Fruit fly (Drosophila melanogaster) whole organism, embryonic: Measurements from ENCODE around the gene Edg78E.

Experiments
- Adf1 ChIP-seq: fragments of 200-800 bp; sonication (Bioruptor generic); IDR thresholded peaks from 2 replicates; pipeline ENCODE4 v1.3.6; 2022; ENCODE audit warnings: missing biosample characterization, missing genetic modification characterization
- Antp ChIP-seq: fragments of 200-800 bp; sonication (Bioruptor generic); optimal IDR thresholded peaks from 3 replicates; lab custom pipeline; 2016; ENCODE audit warnings: missing biosample characterization, missing genetic modification characterization
- B-H1 ChIP-seq: fragments of 200-800 bp; sonication (Bioruptor generic); IDR thresholded peaks from 3 replicates; pipeline ENCODE4 v1.3.6; 2022; ENCODE audit warnings: missing biosample characterization, missing genetic modification characterization
- CG10979 ChIP-seq: fragments of 200-800 bp; sonication (Bioruptor generic); optimal IDR thresholded peaks from 2 replicates; lab custom pipeline; 2018; ENCODE audit warnings: missing biosample characterization, mild to moderate bottlenecking, missing genetic modification characterization, moderate library complexity
- CG11093 ChIP-seq: fragments of 200-800 bp; sonication (Bioruptor generic); IDR thresholded peaks from 3 replicates; pipeline ENCODE4 v1.3.6; 2022; ENCODE audit warnings: missing biosample characterization, missing genetic modification characterization
- CG11696 ChIP-seq: fragments of 200-800 bp; sonication (Bioruptor generic); IDR thresholded peaks from 2 replicates; pipeline ENCODE4 v1.3.6; 2022; ENCODE audit warnings: missing biosample characterization, missing genetic modification characterization
- CG14441 ChIP-seq: fragments of 200-800 bp; sonication (Bioruptor generic); IDR thresholded peaks from 2 replicates; pipeline ENCODE4 v1.3.6; 2022; ENCODE audit warnings: missing biosample characterization, missing genetic modification characterization
- CG15269 ChIP-seq: fragments of 200-800 bp; sonication (Bioruptor generic); optimal IDR thresholded peaks from 2 replicates; lab custom pipeline; 2018; ENCODE audit warnings: missing biosample characterization, mild to moderate bottlenecking, missing genetic modification characterization, moderate library complexity
- CG1647 ChIP-seq: fragments of 200-800 bp; sonication (Bioruptor generic); optimal IDR thresholded peaks from 3 replicates; lab custom pipeline; 2016; ENCODE audit warnings: missing biosample characterization, missing genetic modification characterization
- CG17328 ChIP-seq: fragments of 200-800 bp; sonication (Bioruptor generic); IDR thresholded peaks from 2 replicates; pipeline ENCODE4 v1.3.6; 2022; ENCODE audit warnings: missing biosample characterization, missing genetic modification characterization
- CG17359 ChIP-seq: fragments of 200-800 bp; sonication (Bioruptor generic); optimal IDR thresholded peaks from 3 replicates; lab custom pipeline; 2018; ENCODE audit warnings: missing biosample characterization, mild to moderate bottlenecking, missing genetic modification characterization, moderate library complexity
- CG32532 ChIP-seq: fragments of 200-800 bp; sonication (Bioruptor generic); IDR thresholded peaks from 2 replicates; pipeline ENCODE4 v1.3.6; 2022; ENCODE audit warnings: missing biosample characterization, missing genetic modification characterization
- CG3281 ChIP-seq: fragments of 200-800 bp; sonication (Bioruptor generic); optimal IDR thresholded peaks from 3 replicates; lab custom pipeline; 2017; ENCODE audit warnings: missing biosample characterization, mild to moderate bottlenecking, missing genetic modification characterization
- CG4328 ChIP-seq: fragments of 200-800 bp; sonication (Bioruptor generic); optimal IDR thresholded peaks from 3 replicates; lab custom pipeline; 2017; ENCODE audit warnings: missing biosample characterization, missing genetic modification reagents, missing genetic modification characterization
- CG4820 ChIP-seq: fragments of 200-800 bp; sonication (Bioruptor generic); optimal IDR thresholded peaks from 3 replicates; lab custom pipeline; 2016; ENCODE audit warnings: missing biosample characterization, missing genetic modification characterization
- CG5953 ChIP-seq: fragments of 200-800 bp; sonication (Bioruptor generic); IDR thresholded peaks from 2 replicates; pipeline ENCODE4 v1.3.6; 2022; ENCODE audit warnings: missing biosample characterization, missing genetic modification characterization
- CG7556 ChIP-seq: fragments of 200-800 bp; sonication (Bioruptor generic); optimal IDR thresholded peaks from 2 replicates; lab custom pipeline; 2017; ENCODE audit warnings: missing biosample characterization, mild to moderate bottlenecking, missing genetic modification characterization
- CG7745 ChIP-seq: fragments of 200-800 bp; sonication (Bioruptor generic); optimal IDR thresholded peaks from 2 replicates; lab custom pipeline; 2018; ENCODE audit warnings: missing biosample characterization, mild to moderate bottlenecking, missing genetic modification characterization, moderate library complexity
- CG8281 ChIP-seq: fragments of 200-800 bp; sonication (Bioruptor generic); optimal IDR thresholded peaks from 2 replicates; lab custom pipeline; 2018; ENCODE audit warnings: missing biosample characterization, mild to moderate bottlenecking, missing genetic modification characterization, moderate library complexity
- CG9215 ChIP-seq: fragments of 200-800 bp; sonication (Bioruptor generic); IDR thresholded peaks from 2 replicates; pipeline ENCODE4 v1.3.6; 2022; ENCODE audit warnings: missing biosample characterization, missing genetic modification characterization
- CG9817 ChIP-seq: fragments of 200-800 bp; sonication (Bioruptor generic); optimal IDR thresholded peaks from 2 replicates; lab custom pipeline; 2018; ENCODE audit warnings: missing biosample characterization, mild to moderate bottlenecking, missing genetic modification characterization, moderate library complexity
- Chrac-16 ChIP-seq: fragments of 200-800 bp; sonication (Bioruptor generic); optimal IDR thresholded peaks from 3 replicates; lab custom pipeline; 2016; ENCODE audit warnings: missing biosample characterization, missing genetic modification characterization
- E2f2 ChIP-seq: fragments of 200-800 bp; sonication (Bioruptor generic); IDR thresholded peaks from 2 replicates; pipeline ENCODE4 v1.3.6; 2022; ENCODE audit warnings: missing biosample characterization, missing genetic modification characterization
- Eip74EF ChIP-seq, 2 experiments: fragments of 200-800 bp in 1 of 2; fragments of >200 bp in 1 of 2; sonication (Bioruptor generic) in 1 of 2; optimal IDR thresholded peaks; 2 replicates each; lab custom pipeline; 2017 to 2019; ENCODE audit warnings: missing biosample characterization in 2 of 2, missing genetic modification characterization in 2 of 2, mild to moderate bottlenecking in 1 of 2, moderate library complexity in 1 of 2
- Hand ChIP-seq: fragments of 200-800 bp; sonication (Bioruptor generic); optimal IDR thresholded peaks from 2 replicates; lab custom pipeline; 2017; ENCODE audit warnings: mild to moderate bottlenecking, missing biosample characterization, missing genetic modification reagents, missing genetic modification characterization
- MESR4 ChIP-seq: fragments of 200-800 bp; sonication (Bioruptor generic); optimal IDR thresholded peaks from 2 replicates; lab custom pipeline; 2018; ENCODE audit warnings: missing biosample characterization, mild to moderate bottlenecking, missing genetic modification characterization, moderate library complexity
- NFAT ChIP-seq: fragments of 200-800 bp; sonication (Bioruptor generic); IDR thresholded peaks from 2 replicates; pipeline ENCODE4 v1.3.6; 2022; ENCODE audit warnings: missing biosample characterization, missing genetic modification characterization
- ab ChIP-seq: fragments of 200-800 bp; sonication (Bioruptor generic); optimal IDR thresholded peaks from 2 replicates; lab custom pipeline; 2016; ENCODE audit warnings: missing biosample characterization, missing genetic modification characterization
- ase ChIP-seq: fragments of 200-800 bp; sonication (Bioruptor generic); IDR thresholded peaks from 3 replicates; pipeline ENCODE4 v1.3.6; 2022; ENCODE audit warnings: missing biosample characterization, missing genetic modification characterization
- bowl ChIP-seq: fragments of 200-800 bp; sonication (Bioruptor generic); IDR thresholded peaks from 2 replicates; pipeline ENCODE4 v1.3.6; 2022; ENCODE audit warnings: missing biosample characterization, missing genetic modification characterization
- crol ChIP-seq: fragments of 200-800 bp; sonication (Bioruptor generic); IDR thresholded peaks from 2 replicates; pipeline ENCODE4 v1.3.6; 2022; ENCODE audit warnings: missing biosample characterization, missing genetic modification characterization
- danr ChIP-seq: fragments of 200-800 bp; sonication (Bioruptor generic); IDR thresholded peaks from 2 replicates; pipeline ENCODE4 v1.3.6; 2022; ENCODE audit warnings: missing biosample characterization, missing genetic modification characterization
- dm ChIP-seq: fragments of 200-800 bp; sonication (Bioruptor generic); optimal IDR thresholded peaks from 3 replicates; lab custom pipeline; 2016; ENCODE audit warnings: missing biosample characterization, missing genetic modification characterization
- dpn ChIP-seq, 2 experiments: fragments of 200-800 bp; sonication (Bioruptor generic); optimal IDR thresholded peaks; 3 replicates each; lab custom pipeline; 2016; ENCODE audit warnings: missing biosample characterization in 2 of 2, missing genetic modification characterization in 2 of 2
- esg ChIP-seq: fragments of 200-800 bp; sonication (Bioruptor generic); conservative IDR thresholded peaks from 2 replicates; pipeline ENCODE4 v1.3.6; 2022; ENCODE audit warnings: missing biosample characterization, missing genetic modification characterization
- gcm2 ChIP-seq: fragments of 200-800 bp; sonication (Bioruptor generic); optimal IDR thresholded peaks from 2 replicates; lab custom pipeline; 2016; ENCODE audit warnings: missing biosample characterization, missing genetic modification characterization
- gem ChIP-seq: fragments of 200-800 bp; sonication (Bioruptor generic); optimal IDR thresholded peaks from 2 replicates; lab custom pipeline; 2019; ENCODE audit warnings: missing biosample characterization, mild to moderate bottlenecking, missing genetic modification characterization, moderate library complexity
- grau ChIP-seq: fragments of 200-800 bp; optimal IDR thresholded peaks from 3 replicates; lab custom pipeline; 2019; ENCODE audit warnings: missing biosample characterization, mild to moderate bottlenecking, missing genetic modification characterization, moderate library complexity
- gsb ChIP-seq: fragments of 200-800 bp; sonication (Bioruptor generic); IDR thresholded peaks from 2 replicates; pipeline ENCODE4 v1.3.6; 2022; ENCODE audit warnings: missing biosample characterization, missing genetic modification characterization
- gsb-n ChIP-seq: fragments of 200-800 bp; sonication (Bioruptor generic); optimal IDR thresholded peaks from 3 replicates; lab custom pipeline; 2018; ENCODE audit warnings: missing biosample characterization, mild to moderate bottlenecking, missing genetic modification characterization
- lov ChIP-seq, 2 experiments: fragments of 200-800 bp in 1 of 2; fragments of >200 bp in 1 of 2; sonication (Bioruptor generic) in 1 of 2; IDR thresholded peaks in 1 of 2; optimal IDR thresholded peaks in 1 of 2; 2 replicates in 1 of 2; 3 replicates in 1 of 2; pipeline versions ENCODE4 v1.3.6 to Lab custom; 2017 to 2022; ENCODE audit warnings: missing biosample characterization in 1 of 2, missing genetic modification characterization in 1 of 2
- mld ChIP-seq: fragments of 200-800 bp; sonication (Bioruptor generic); IDR thresholded peaks from 3 replicates; pipeline ENCODE4 v1.3.6; 2022; ENCODE audit warnings: missing biosample characterization, missing genetic modification characterization; ENCODE audit not compliant: partially characterized antibody
- onecut ChIP-seq: fragments of 200-800 bp; sonication (Bioruptor generic); IDR thresholded peaks from 2 replicates; pipeline ENCODE4 v1.3.6; 2022; ENCODE audit warnings: missing biosample characterization, missing genetic modification characterization
- peb ChIP-seq: fragments of 200-800 bp; sonication (Bioruptor generic); IDR thresholded peaks from 2 replicates; pipeline ENCODE4 v1.3.6; 2022; ENCODE audit warnings: missing biosample characterization, missing genetic modification characterization
- psq ChIP-seq: fragments of 200-800 bp; sonication (Bioruptor generic); optimal IDR thresholded peaks from 2 replicates; lab custom pipeline; 2017; ENCODE audit warnings: missing biosample characterization, missing genetic modification characterization
- shn ChIP-seq: fragments of 200-800 bp; sonication (Bioruptor generic); optimal IDR thresholded peaks from 3 replicates; lab custom pipeline; 2016; ENCODE audit warnings: missing biosample characterization, missing genetic modification characterization
- ssp ChIP-seq: fragments of 200-800 bp; sonication (Bioruptor generic); IDR thresholded peaks from 2 replicates; pipeline ENCODE4 v1.3.6; 2022; ENCODE audit warnings: missing biosample characterization, missing genetic modification characterization
- tup ChIP-seq: fragments of 200-800 bp; sonication (Bioruptor generic); optimal IDR thresholded peaks from 2 replicates; lab custom pipeline; 2016; ENCODE audit warnings: missing biosample characterization, mild to moderate bottlenecking, missing genetic modification characterization, moderate library complexity
- wdn ChIP-seq: fragments of 200-800 bp; sonication (Bioruptor generic); IDR thresholded peaks from 2 replicates; pipeline ENCODE4 v1.3.6; 2022; ENCODE audit warnings: missing biosample characterization, missing genetic modification characterization
- wor ChIP-seq: fragments of 200-800 bp; sonication (Bioruptor generic); IDR thresholded peaks from 2 replicates; pipeline ENCODE4 v1.3.6; 2022; ENCODE audit warnings: missing biosample characterization, missing genetic modification characterization
- zfh1 ChIP-seq: fragments of 200-800 bp; sonication (Bioruptor generic); IDR thresholded peaks from 3 replicates; pipeline ENCODE4 v1.3.6; 2022; ENCODE audit warnings: missing biosample characterization, missing genetic modification characterization

Gene Edg78E

DNA sequence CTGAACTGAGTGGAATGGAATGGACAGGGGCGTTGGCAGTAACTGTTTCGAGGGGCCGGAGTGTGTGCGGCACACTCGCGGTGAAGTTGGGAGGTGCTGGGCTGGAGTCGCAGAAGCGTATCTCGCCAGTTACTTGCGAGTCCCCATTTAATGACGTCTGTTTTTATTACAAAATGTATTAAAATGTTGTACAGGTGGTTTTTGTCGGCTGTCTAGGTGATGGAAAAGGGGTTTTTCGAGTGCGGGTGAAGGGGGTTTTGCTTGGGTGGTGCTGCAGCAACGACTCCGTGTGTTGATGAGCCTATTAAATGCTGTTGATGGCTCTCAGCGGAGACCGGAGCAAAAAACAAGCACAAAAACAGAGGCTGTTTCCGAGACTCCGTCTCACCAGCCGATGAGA, 46.2 kb downstream of the Edg78E start (continued):
- no peak for TF ChIP-seq Hand (GFP tag; lab: Kevin White, UChicago)
- no peak for TF ChIP-seq CG1647
- no peak for TF ChIP-seq CG11093
- no peak for TF ChIP-seq Chrac-16 (GFP tag; lab: Kevin White, UChicago)
- no peak for TF ChIP-seq ab (GFP tag; lab: Kevin White, UChicago)
- no peak for TF ChIP-seq CG8281
- TF ChIP-seq CG7556 (GFP tag; lab: Kevin White, UChicago), result no peak
- no peak for TF ChIP-seq wdn (GFP tag; lab: Robert Waterston, UW)
- no peak for TF ChIP-seq CG3281 (GFP tag; lab: Kevin White, UChicago)
- peak; percentile 52 for TF ChIP-seq CG15269 (tag; lab: Kevin White, UChicago)
- TF ChIP-seq CG17359 (tag; lab: Kevin White, UChicago), result peak; percentile 15
- TF ChIP-seq CG14441 (GFP tag; lab: Robert Waterston, UW), result peak; percentile 64
- no peak for TF ChIP-seq wor (GFP tag; lab: Robert Waterston, UW)
- no peak for TF ChIP-seq mld
- TF ChIP-seq CG5953, result 0 out of 2 replicates have a peak, but pooled peaks have one; percentile 13
- TF ChIP-seq ssp (GFP tag; lab: Robert Waterston, UW), result 0 out of 2 replicates have a peak, but pooled peaks have one; percentile 17
- peak; percentile 14 for TF ChIP-seq Antp (GFP tag; lab: Kevin White, UChicago)
- peak; percentile 7; the same call in 1 of the 2 replicates for TF ChIP-seq Adf1 (GFP tag; lab: Robert Waterston, UW)
- no peak for TF ChIP-seq NFAT (GFP tag; lab: Robert Waterston, UW)
- peak; percentile 49; the same call in 1 of the 3 replicates for TF ChIP-seq zfh1 (GFP tag; lab: Robert Waterston, UW)
- TF ChIP-seq CG11696 (GFP tag; lab: Robert Waterston, UW), result peak; percentile 83
- TF ChIP-seq peb (GFP tag; lab: Robert Waterston, UW), result peak; percentile 18; the same call in 1 of the 2 replicates
- 0 out of 3 replicates have a peak, but pooled peaks have one; percentile 19 for TF ChIP-seq ase
- TF ChIP-seq CG4328, result no peak
- no peak for TF ChIP-seq bowl (GFP tag; lab: Robert Waterston, UW)
- TF ChIP-seq gsb-n (tag; lab: Kevin White, UChicago), result no peak
- no peak for TF ChIP-seq Eip74EF (GFP tag; optimal IDR thresholded peaks at IDR 0.05; lab: Kevin White, UChicago)
- peak; percentile 42; the same call in 1 of the 2 replicates for TF ChIP-seq CG32532 (GFP tag; lab: Robert Waterston, UW)
- no peak for TF ChIP-seq B-H1 (GFP tag; lab: Robert Waterston, UW)
- peak; percentile 27 for TF ChIP-seq gem (tag; lab: Kevin White, UChicago)
- TF ChIP-seq E2f2 (GFP tag; lab: Robert Waterston, UW), result no peak
- TF ChIP-seq crol, result peak; percentile 73
- no peak for TF ChIP-seq tup
- TF ChIP-seq onecut (GFP tag; lab: Robert Waterston, UW), result 0 out of 2 replicates have a peak, but pooled peaks have one; percentile 7
- TF ChIP-seq CG17328, result peak; percentile 17; the same call in 1 of the 2 replicates
- TF ChIP-seq CG4820, result peak; percentile 7
- TF ChIP-seq dpn (GFP tag; optimal IDR thresholded peaks at IDR 0.05; lab: Kevin White, UChicago), result no peak
- no peak for TF ChIP-seq psq (GFP tag; lab: Kevin White, UChicago)
- peak; percentile 6 for TF ChIP-seq grau
- 0 out of 2 replicates have a peak, but pooled peaks have one; percentile 29 for TF ChIP-seq esg (GFP tag; lab: Robert Waterston, UW)
- TF ChIP-seq CG9817 (tag; lab: Kevin White, UChicago), result no peak
- no peak for TF ChIP-seq MESR4 (GFP tag; lab: Kevin White, UChicago)
- TF ChIP-seq dm (GFP tag; lab: Kevin White, UChicago), result no peak
- TF ChIP-seq CG9215 (GFP tag; lab: Robert Waterston, UW), result 0 out of 2 replicates have a peak, but pooled peaks have one; percentile 17
- peak; percentile 14 for TF ChIP-seq CG10979 (tag; lab: Kevin White, UChicago)
- peak; percentile 28 for TF ChIP-seq shn
- TF ChIP-seq lov (optimal IDR thresholded peaks at IDR 0.05; lab: Kevin White, UChicago), result no peak
- no peak for TF ChIP-seq lov (GFP tag; IDR thresholded peaks at IDR 0.05; lab: Robert Waterston, UW)
- no peak for TF ChIP-seq gsb
- no peak for TF ChIP-seq CG7745 (tag; lab: Kevin White, UChicago)
- TF ChIP-seq danr (GFP tag; lab: Robert Waterston, UW), result no peak
- no peak for TF ChIP-seq gcm2 (GFP tag; lab: Kevin White, UChicago)
